Worm (Caenorhabditis elegans) whole organism, L1 larva: ENCODE measurements around the gene par-2.

ENCODE experiments used
- C04F5.9 ChIP-seq: sonication (generic microtip); optimal IDR thresholded peaks from 2 replicates; lab custom pipeline; 2016; ENCODE audit warnings: missing genetic modification characterization, missing compliant biosample characterization
- C16A3.4 ChIP-seq: fragments of 150-350 bp; optimal IDR thresholded peaks from 2 replicates; lab custom pipeline; 2014; ENCODE audit warnings: missing biosample characterization, missing genetic modification characterization
- Y116A8C.19 ChIP-seq: sonication (generic microtip); optimal IDR thresholded peaks from 2 replicates; lab custom pipeline; 2016; ENCODE audit warnings: missing compliant biosample characterization, missing genetic modification characterization, borderline replicate concordance
- ama-1 ChIP-seq: fragments of 150-350 bp; optimal IDR thresholded peaks from 2 replicates; lab custom pipeline; 2014
- blmp-1 ChIP-seq: fragments of 150-350 bp; optimal IDR thresholded peaks from 2 replicates; lab custom pipeline; 2014; ENCODE audit warnings: missing biosample characterization, missing genetic modification characterization
- ceh-82 ChIP-seq, 3 experiments: fragments of 150-350 bp in 1 of 3; sonication (generic microtip) in 2 of 3; optimal IDR thresholded peaks; 2 replicates each; lab custom pipeline; 2014 to 2017; ENCODE audit warnings: missing biosample characterization in 3 of 3, missing genetic modification characterization in 3 of 3
- dpl-1 ChIP-seq, 3 experiments: fragments of 150-350 bp in 2 of 3; sonication (generic microtip) in 1 of 3; optimal IDR thresholded peaks; 2 replicates each; lab custom pipeline; 2014 to 2017; ENCODE audit warnings: missing biosample characterization in 3 of 3, missing genetic modification characterization in 3 of 3, missing genetic modification reagents in 3 of 3
- efl-1 ChIP-seq, 4 experiments: fragments of 150-350 bp; optimal IDR thresholded peaks in 3 of 4; peaks in 1 of 4; 1 replicate in 1 of 4; 2 replicates in 3 of 4; lab custom pipeline; 2014; ENCODE audit warnings: missing biosample characterization in 2 of 4, missing genetic modification characterization in 2 of 4, missing genetic modification reagents in 2 of 4
- elt-2 ChIP-seq: sonication (generic microtip); optimal IDR thresholded peaks from 2 replicates; lab custom pipeline; 2016; ENCODE audit warnings: missing genetic modification characterization, mild to moderate bottlenecking, inconsistent platforms, missing compliant biosample characterization, missing genetic modification reagents
- elt-3 ChIP-seq, 6 experiments: fragments of 150-350 bp in 1 of 6; sonication (generic microtip); optimal IDR thresholded peaks; 2 replicates each; lab custom pipeline; 2017 to 2018; ENCODE audit warnings: missing biosample characterization in 6 of 6, missing genetic modification characterization in 6 of 6, inconsistent platforms in 1 of 6
- fos-1 ChIP-seq: fragments of 150-350 bp; optimal IDR thresholded peaks from 2 replicates; lab custom pipeline; 2014; ENCODE audit warnings: missing biosample characterization, missing genetic modification characterization
- irx-1 ChIP-seq: sonication (generic microtip); optimal IDR thresholded peaks from 2 replicates; lab custom pipeline; 2016; ENCODE audit warnings: missing genetic modification characterization, missing compliant biosample characterization
- lin-14 ChIP-seq: fragments of 200-800 bp; sonication (Bioruptor generic); optimal IDR thresholded peaks from 2 replicates; lab custom pipeline; 2018; ENCODE audit warnings: mild to moderate bottlenecking, missing genetic modification characterization, moderate library complexity, missing compliant biosample characterization
- lin-35 ChIP-seq, 2 experiments: fragments of 150-350 bp; optimal IDR thresholded peaks; 2 replicates each; lab custom pipeline; 2014; ENCODE audit warnings: missing biosample characterization in 2 of 2, missing genetic modification characterization in 2 of 2, missing genetic modification reagents in 2 of 2
- lsy-2 ChIP-seq, 2 experiments: fragments of 150-350 bp; optimal IDR thresholded peaks; 2 replicates each; lab custom pipeline; 2014; ENCODE audit warnings: missing biosample characterization in 2 of 2, missing genetic modification characterization in 2 of 2
- mdl-1 ChIP-seq, 2 experiments: fragments of 150-350 bp; optimal IDR thresholded peaks; 2 replicates each; lab custom pipeline; 2014 to 2017; ENCODE audit warnings: missing biosample characterization in 2 of 2, missing genetic modification characterization in 2 of 2, inconsistent platforms in 1 of 2
- mep-1 ChIP-seq: fragments of 150-350 bp; optimal IDR thresholded peaks from 2 replicates; lab custom pipeline; 2014; ENCODE audit warnings: missing biosample characterization, missing genetic modification characterization
- nhr-11 ChIP-seq: fragments of 150-350 bp; optimal IDR thresholded peaks from 2 replicates; lab custom pipeline; 2014; ENCODE audit warnings: missing biosample characterization, missing genetic modification characterization
- nhr-12 ChIP-seq: sonication (generic microtip); optimal IDR thresholded peaks from 2 replicates; lab custom pipeline; 2017; ENCODE audit warnings: missing biosample characterization, missing genetic modification characterization
- nhr-19 ChIP-seq: fragments of 200-800 bp; sonication (Bioruptor generic); conservative IDR thresholded peaks from 2 replicates; pipeline ENCODE4 v1.3.6; 2022; ENCODE audit warnings: missing genetic modification characterization, missing compliant biosample characterization
- nhr-237 ChIP-seq: fragments of 150-350 bp; optimal IDR thresholded peaks from 2 replicates; lab custom pipeline; 2014; ENCODE audit warnings: missing biosample characterization, missing genetic modification characterization
- nhr-47 ChIP-seq: sonication (generic microtip); optimal IDR thresholded peaks from 2 replicates; lab custom pipeline; 2016; ENCODE audit warnings: mild to moderate bottlenecking, missing genetic modification characterization, moderate library complexity, missing compliant biosample characterization
- nhr-71 ChIP-seq: sonication (generic microtip); optimal IDR thresholded peaks from 2 replicates; lab custom pipeline; 2016; ENCODE audit warnings: mild to moderate bottlenecking, missing genetic modification characterization, moderate library complexity, missing compliant biosample characterization
- nhr-84 ChIP-seq: sonication (generic microtip); optimal IDR thresholded peaks from 2 replicates; lab custom pipeline; 2017; ENCODE audit warnings: missing biosample characterization, missing genetic modification characterization
- nhr-85 ChIP-seq: sonication (generic microtip); peaks from one replicate; lab custom pipeline; 2016; ENCODE audit warnings: missing genetic modification characterization, inconsistent platforms, missing compliant biosample characterization
- nhr-90 ChIP-seq: sonication (generic microtip); optimal IDR thresholded peaks from 2 replicates; lab custom pipeline; 2016; ENCODE audit warnings: mild to moderate bottlenecking, missing genetic modification characterization, missing compliant biosample characterization; ENCODE audit not compliant: poor library complexity
- pax-3 ChIP-seq: fragments of 200-800 bp; sonication (Bioruptor generic); optimal IDR thresholded peaks from 2 replicates; lab custom pipeline; 2018; ENCODE audit warnings: mild to moderate bottlenecking, missing genetic modification characterization, moderate library complexity, missing compliant biosample characterization
- rnt-1 ChIP-seq: sonication (generic microtip); optimal IDR thresholded peaks from 2 replicates; lab custom pipeline; 2016; ENCODE audit warnings: mild to moderate bottlenecking, missing genetic modification characterization, moderate library complexity, missing compliant biosample characterization
- snu-23 ChIP-seq: sonication (generic microtip); optimal IDR thresholded peaks from 2 replicates; lab custom pipeline; 2016; ENCODE audit warnings: missing genetic modification characterization, missing compliant biosample characterization
- tbx-2 ChIP-seq: sonication (generic microtip); optimal IDR thresholded peaks from 2 replicates; lab custom pipeline; 2016; ENCODE audit warnings: missing genetic modification characterization, missing compliant biosample characterization
- unc-62 ChIP-seq: fragments of 150-350 bp; optimal IDR thresholded peaks from 2 replicates; lab custom pipeline; 2014; ENCODE audit warnings: missing biosample characterization, missing genetic modification reagents, missing genetic modification characterization
- zip-4 ChIP-seq: fragments of 200-800 bp; sonication (Bioruptor generic); optimal IDR thresholded peaks from 2 replicates; lab custom pipeline; 2018; ENCODE audit warnings: mild to moderate bottlenecking, missing genetic modification characterization, moderate library complexity, missing compliant biosample characterization
- ztf-4 ChIP-seq: fragments of 150-350 bp; optimal IDR thresholded peaks from 2 replicates; lab custom pipeline; 2014; ENCODE audit warnings: missing biosample characterization, missing genetic modification characterization

The par-2 gene

ce11 chrIII:1102908-1103307 lies 21.7 kb downstream of the par-2 start, which contains the start of gene exc-6 (continued):
- TF ChIP-seq nhr-19: no peak
- no peak for TF ChIP-seq pax-3

ce11 chrIII:1115793-1116516 lies 34.8 kb downstream of the par-2 start, which contains the start of the genes F58B6.1 and acsd-1:
Gene F58B6.1, minus strand, starts transcription at chrIII:1115925.
Gene acsd-1, plus strand, starts transcription at chrIII:1116466.
- TF ChIP-seq blmp-1 (tag; lab: Kevin White, UChicago) (peak; percentile 22), unc-62 (no peak), elt-3 (tag; optimal IDR thresholded peaks at IDR 0.05; lab: Kevin White, UChicago) (peak in 1 of 6 experiments; percentile 72), elt-2 (peak; percentile 42)

ce11 chrIII:1122239-1122638 lies 41.0 kb downstream of the par-2 start:
- TF ChIP-seq rnt-1 (tag; lab: Kevin White, UChicago): peak; percentile 14
- TF ChIP-seq ztf-4 (tag; lab: Kevin White, UChicago): no peak
- no peak for TF ChIP-seq C04F5.9
- no peak for TF ChIP-seq nhr-11 (tag; lab: Kevin White, UChicago)
- peak in 1 of 3 experiments; percentile 15 for TF ChIP-seq ceh-82 (tag; optimal IDR thresholded peaks at IDR 0.05; lab: Kevin White, UChicago)
- peak; percentile 58 for TF ChIP-seq nhr-85 (tag; lab: Kevin White, UChicago)
- TF ChIP-seq mdl-1 (tag; optimal IDR thresholded peaks at IDR 0.05; lab: Kevin White, UChicago): peak in 1 of 2 experiments; percentile 16
- no peak for TF ChIP-seq nhr-12 (tag; lab: Kevin White, UChicago)
- peak in 1 of 3 experiments; percentile 9 for TF ChIP-seq dpl-1 (GFP tag; optimal IDR thresholded peaks at IDR 0.05; lab: Kevin White, UChicago)
- peak in 1 of 2 experiments; percentile 33 for TF ChIP-seq efl-1 (optimal IDR thresholded peaks at IDR 0.05; lab: Kevin White, UChicago)
- TF ChIP-seq efl-1 (GFP tag; optimal IDR thresholded peaks at IDR 0.05 in 1 of 2; lab: Kevin White, UChicago): peak in 1 of 2 experiments; percentile 90
- no peak for TF ChIP-seq nhr-84 (tag; lab: Kevin White, UChicago)
- TF ChIP-seq lin-14: no peak
- peak; percentile 25 for TF ChIP-seq nhr-47 (tag; lab: Kevin White, UChicago)
- no peak for TF ChIP-seq fos-1 (tag; lab: Kevin White, UChicago)
- TF ChIP-seq zip-4 (GFP tag; lab: Kevin White, UChicago): no peak
- peak in 1 of 2 experiments; percentile 46 for TF ChIP-seq lin-35 (GFP tag; optimal IDR thresholded peaks at IDR 0.05; lab: Kevin White, UChicago)
- no peak for TF ChIP-seq ama-1
- TF ChIP-seq nhr-237 (tag; lab: Kevin White, UChicago): no peak
- TF ChIP-seq Y116A8C.19 (tag; lab: Kevin White, UChicago): no peak
- no peak for TF ChIP-seq unc-62
- TF ChIP-seq C16A3.4 (tag; lab: Kevin White, UChicago): no peak
- peak in 1 of 2 experiments; percentile 49 for TF ChIP-seq lsy-2 (tag; optimal IDR thresholded peaks at IDR 0.05; lab: Kevin White, UChicago)
- TF ChIP-seq mep-1 (tag; lab: Kevin White, UChicago): peak; percentile 50
- TF ChIP-seq nhr-90 (tag; lab: Kevin White, UChicago): peak; percentile 37
- peak; percentile 7 for TF ChIP-seq elt-2
- peak; percentile 31 for TF ChIP-seq snu-23 (GFP tag; lab: Kevin White, UChicago)
- TF ChIP-seq irx-1 (tag; lab: Kevin White, UChicago): no peak
- TF ChIP-seq, all 84 proteins: peak for 13

ce11 chrIII:1125494-1125893 lies 44.3 kb downstream of the par-2 start:
- TF ChIP-seq nhr-19 (no peak), efl-1 (optimal IDR thresholded peaks at IDR 0.05; lab: Kevin White, UChicago) (no peak), efl-1 (GFP tag; optimal IDR thresholded peaks at IDR 0.05 in 1 of 2; lab: Kevin White, UChicago) (peak in 1 of 2 experiments; percentile 37)

ce11 chrIII:1131532-1131931 lies 50.3 kb downstream of the par-2 start:
- TF ChIP-seq lin-14: peak; percentile 68
- TF ChIP-seq lin-35 (GFP tag; optimal IDR thresholded peaks at IDR 0.05; lab: Kevin White, UChicago): no peak
- TF ChIP-seq efl-1 (optimal IDR thresholded peaks at IDR 0.05; lab: Kevin White, UChicago): no peak
- peak in 1 of 2 experiments; percentile 59 for TF ChIP-seq efl-1 (GFP tag; optimal IDR thresholded peaks at IDR 0.05 in 1 of 2; lab: Kevin White, UChicago)
- peak; percentile 8 for TF ChIP-seq tbx-2
- TF ChIP-seq nhr-71 (tag; lab: Kevin White, UChicago): peak; percentile 19
- TF ChIP-seq nhr-47 (tag; lab: Kevin White, UChicago): peak; percentile 24
